Worm (Caenorhabditis elegans) whole organism, L4 larva: ENCODE measurements around the gene pars-1.
A peak's percentile ranks its signal among the peaks of the same experiment; 100 is the strongest.

Experiments
- D1046.2 ChIP-seq: fragments of 200-800 bp; sonication (Bioruptor generic); IDR thresholded peaks from 2 replicates; pipeline ENCODE4 v1.3.6; 2022; ENCODE audit warnings: missing genetic modification characterization, missing compliant biosample characterization
- F10B5.3 ChIP-seq: sonication (generic microtip); optimal IDR thresholded peaks from 2 replicates; lab custom pipeline; 2016; ENCODE audit warnings: mild to moderate bottlenecking, missing genetic modification characterization, missing compliant biosample characterization
- R02D3.7 ChIP-seq: fragments of 150-350 bp; sonication (generic microtip); optimal IDR thresholded peaks from 3 replicates; lab custom pipeline; 2014; ENCODE audit warnings: missing biosample characterization, missing genetic modification characterization
- T20F7.1 ChIP-seq: fragments of 200-800 bp; sonication (Bioruptor generic); optimal IDR thresholded peaks from 2 replicates; lab custom pipeline; 2018; ENCODE audit warnings: mild to moderate bottlenecking, missing genetic modification characterization, missing compliant biosample characterization
- T26A8.4 ChIP-seq: fragments of 200-800 bp; sonication (Bioruptor generic); IDR thresholded peaks from 2 replicates; pipeline ENCODE4 v1.3.6; 2022; ENCODE audit warnings: missing genetic modification characterization, missing compliant biosample characterization
- Y105C5A.15 ChIP-seq: fragments of 200-800 bp; sonication (Bioruptor generic); IDR thresholded peaks from 2 replicates; pipeline ENCODE4 v1.3.6; 2022; ENCODE audit warnings: missing genetic modification characterization, missing compliant biosample characterization
- Y48G9A.11 ChIP-seq: fragments of 200-800 bp; sonication (Bioruptor generic); IDR thresholded peaks from 2 replicates; pipeline ENCODE4 v1.3.6; 2022; ENCODE audit warnings: missing genetic modification reagents, missing genetic modification characterization, missing compliant biosample characterization
- ZK546.5 ChIP-seq, 2 experiments: sonication (generic microtip); optimal IDR thresholded peaks; 2 replicates each; lab custom pipeline; 2017; ENCODE audit warnings: missing biosample characterization in 2 of 2, missing genetic modification characterization in 2 of 2
- aha-1 ChIP-seq: fragments of 150-350 bp; peaks from one replicate; lab custom pipeline; 2014; ENCODE audit warnings: missing biosample characterization, missing genetic modification characterization
- ceh-20 ChIP-seq: fragments of 200-800 bp; sonication (Bioruptor generic); IDR thresholded peaks from 2 replicates; pipeline ENCODE4 v1.3.6; 2022; ENCODE audit warnings: missing genetic modification reagents, missing genetic modification characterization, missing compliant biosample characterization
- ceh-28 ChIP-seq: fragments of 150-350 bp; optimal IDR thresholded peaks from 2 replicates; lab custom pipeline; 2014; ENCODE audit warnings: missing biosample characterization, missing genetic modification reagents, missing genetic modification characterization
- ces-1 ChIP-seq: fragments of 150-350 bp; sonication (generic microtip); optimal IDR thresholded peaks from 4 replicates; lab custom pipeline; 2014; ENCODE audit warnings: missing biosample characterization, missing genetic modification reagents, missing genetic modification characterization
- daf-12 ChIP-seq: fragments of 150-350 bp; optimal IDR thresholded peaks from 2 replicates; lab custom pipeline; 2014; ENCODE audit warnings: missing biosample characterization, missing genetic modification reagents, missing genetic modification characterization
- daf-16 ChIP-seq, 3 experiments: sonication (generic microtip); optimal IDR thresholded peaks; 2 replicates each; lab custom pipeline; 2016 to 2017; ENCODE audit warnings: missing genetic modification characterization in 3 of 3, missing genetic modification reagents in 3 of 3, mild to moderate bottlenecking in 2 of 3, missing compliant biosample characterization in 2 of 3, missing biosample characterization in 1 of 3, moderate library complexity in 1 of 3
- dmd-6 ChIP-seq: fragments of 200-800 bp; sonication (Bioruptor generic); IDR thresholded peaks from 2 replicates; pipeline ENCODE4 v1.3.6; 2022; ENCODE audit warnings: missing genetic modification reagents, missing genetic modification characterization, missing compliant biosample characterization
- dmd-8 ChIP-seq: fragments of 200-800 bp; sonication (Bioruptor generic); IDR thresholded peaks from 2 replicates; pipeline ENCODE4 v1.3.6; 2022; ENCODE audit warnings: missing genetic modification characterization, missing compliant biosample characterization
- dmd-9 ChIP-seq: fragments of 200-800 bp; sonication (Bioruptor generic); IDR thresholded peaks from 2 replicates; pipeline ENCODE4 v1.3.6; 2022; ENCODE audit warnings: missing genetic modification reagents, missing genetic modification characterization, missing compliant biosample characterization
- duxl-1 ChIP-seq: sonication (generic microtip); optimal IDR thresholded peaks from 2 replicates; lab custom pipeline; 2016; ENCODE audit warnings: mild to moderate bottlenecking, missing genetic modification characterization, moderate library complexity, missing compliant biosample characterization; ENCODE audit not compliant: poor library complexity
- egl-43 ChIP-seq: fragments of 200-800 bp; sonication (Bioruptor generic); IDR thresholded peaks from 2 replicates; pipeline ENCODE4 v1.3.6; 2022; ENCODE audit warnings: missing genetic modification reagents, missing genetic modification characterization, missing compliant biosample characterization
- fkh-10 ChIP-seq: fragments of 150-350 bp; optimal IDR thresholded peaks from 2 replicates; lab custom pipeline; 2014; ENCODE audit warnings: missing biosample characterization, missing genetic modification reagents, missing genetic modification characterization
- fos-1 ChIP-seq: fragments of 150-350 bp; optimal IDR thresholded peaks from 2 replicates; lab custom pipeline; 2014; ENCODE audit warnings: missing biosample characterization, missing genetic modification characterization
- hlh-11 ChIP-seq: fragments of 200-800 bp; sonication (Bioruptor generic); optimal IDR thresholded peaks from 2 replicates; lab custom pipeline; 2018; ENCODE audit warnings: mild to moderate bottlenecking, missing genetic modification characterization, missing compliant biosample characterization
- hlh-30 ChIP-seq: sonication (generic microtip); optimal IDR thresholded peaks from 2 replicates; lab custom pipeline; 2017; ENCODE audit warnings: antibody characterized with exemption, mild to moderate bottlenecking, missing genetic modification characterization, missing compliant biosample characterization; ENCODE audit not compliant: insufficient read depth
- jun-1 ChIP-seq: fragments of 150-350 bp; optimal IDR thresholded peaks from 2 replicates; lab custom pipeline; 2014; ENCODE audit warnings: missing biosample characterization, missing genetic modification reagents, missing genetic modification characterization
- lin-1 ChIP-seq: fragments of 200-800 bp; sonication (Bioruptor generic); IDR thresholded peaks from 2 replicates; pipeline ENCODE4 v1.3.6; 2022; ENCODE audit warnings: missing genetic modification reagents, missing genetic modification characterization, missing compliant biosample characterization
- lin-15B ChIP-seq: fragments of 150-350 bp; sonication (generic microtip); optimal IDR thresholded peaks from 3 replicates; lab custom pipeline; 2014; ENCODE audit warnings: missing biosample characterization, missing genetic modification characterization
- lir-3 ChIP-seq: sonication (generic microtip); optimal IDR thresholded peaks from 2 replicates; lab custom pipeline; 2016; ENCODE audit warnings: mild to moderate bottlenecking, missing genetic modification characterization, missing compliant biosample characterization
- lsy-2 ChIP-seq, 2 experiments: fragments of 150-350 bp in 1 of 2; sonication (generic microtip) in 1 of 2; optimal IDR thresholded peaks; 2 replicates each; lab custom pipeline; 2014 to 2017; ENCODE audit warnings: missing biosample characterization in 2 of 2, missing genetic modification characterization in 2 of 2
- madf-5 ChIP-seq, 2 experiments: fragments of 200-800 bp; sonication (Bioruptor generic); IDR thresholded peaks; 2 replicates each; pipeline ENCODE4 v1.3.6; 2022; ENCODE audit warnings: missing compliant biosample characterization in 2 of 2, missing genetic modification characterization in 2 of 2
- madf-9 ChIP-seq: fragments of 200-800 bp; sonication (Bioruptor generic); conservative IDR thresholded peaks from 2 replicates; pipeline ENCODE4 v1.3.6; 2022; ENCODE audit warnings: missing genetic modification reagents, missing genetic modification characterization, missing compliant biosample characterization
- mdt-29 ChIP-seq: fragments of 200-800 bp; sonication (Bioruptor generic); IDR thresholded peaks from 2 replicates; pipeline ENCODE4 v1.3.6; 2022; ENCODE audit warnings: missing genetic modification reagents, missing genetic modification characterization, missing compliant biosample characterization
- mes-2 ChIP-seq: sonication (generic microtip); optimal IDR thresholded peaks from 2 replicates; lab custom pipeline; 2016; ENCODE audit warnings: missing genotype, mild to moderate bottlenecking, missing genetic modification characterization, missing compliant biosample characterization; ENCODE audit not compliant: poor library complexity, severe bottlenecking
- mxl-3 ChIP-seq: fragments of 200-800 bp; sonication (Bioruptor generic); optimal IDR thresholded peaks from 2 replicates; lab custom pipeline; 2018; ENCODE audit warnings: mild to moderate bottlenecking, missing genetic modification characterization, missing compliant biosample characterization
- nhr-102 ChIP-seq: sonication (generic microtip); optimal IDR thresholded peaks from 2 replicates; lab custom pipeline; 2016; ENCODE audit warnings: mild to moderate bottlenecking, missing genetic modification characterization, moderate library complexity, missing compliant biosample characterization
- nhr-11 ChIP-seq: fragments of 150-350 bp; optimal IDR thresholded peaks from 2 replicates; lab custom pipeline; 2014; ENCODE audit warnings: missing biosample characterization, missing genetic modification characterization
- nhr-25 ChIP-seq: sonication (generic microtip); optimal IDR thresholded peaks from 2 replicates; lab custom pipeline; 2017; ENCODE audit warnings: missing genetic modification characterization, mild to moderate bottlenecking, missing compliant biosample characterization, antibody characterized with exemption, moderate library complexity, borderline replicate concordance; ENCODE audit not compliant: insufficient read depth
- rbr-2 ChIP-seq: sonication (generic microtip); optimal IDR thresholded peaks from 2 replicates; lab custom pipeline; 2016; ENCODE audit warnings: missing genotype, missing genetic modification characterization, missing compliant biosample characterization
- saeg-2 ChIP-seq: fragments of 200-800 bp; sonication (Bioruptor generic); IDR thresholded peaks from 2 replicates; pipeline ENCODE4 v1.3.6; 2022; ENCODE audit warnings: missing genetic modification reagents, missing genetic modification characterization, missing compliant biosample characterization
- snpc-1.2 ChIP-seq: fragments of 200-800 bp; sonication (Bioruptor generic); IDR thresholded peaks from 2 replicates; pipeline ENCODE4 v1.3.6; 2022; ENCODE audit warnings: missing genetic modification reagents, missing genetic modification characterization, missing compliant biosample characterization
- snpc-4 ChIP-seq: fragments of 150-350 bp; optimal IDR thresholded peaks from 2 replicates; lab custom pipeline; 2014; ENCODE audit warnings: missing biosample characterization, missing genetic modification characterization
- spr-1 ChIP-seq: sonication (generic microtip); optimal IDR thresholded peaks from 2 replicates; lab custom pipeline; 2016; ENCODE audit warnings: mild to moderate bottlenecking, missing genetic modification characterization, missing compliant biosample characterization
- spr-3 ChIP-seq: fragments of 200-800 bp; sonication (Bioruptor generic); optimal IDR thresholded peaks from 2 replicates; lab custom pipeline; 2018; ENCODE audit warnings: mild to moderate bottlenecking, missing genetic modification characterization, missing compliant biosample characterization
- tag-97 ChIP-seq: fragments of 200-800 bp; sonication (Bioruptor generic); IDR thresholded peaks from 2 replicates; pipeline ENCODE4 v1.3.6; 2022; ENCODE audit warnings: missing genetic modification characterization, missing compliant biosample characterization
- tra-1 ChIP-seq: fragments of 200-800 bp; sonication (Bioruptor generic); IDR thresholded peaks from 2 replicates; pipeline ENCODE4 v1.3.6; 2022; ENCODE audit warnings: missing genetic modification reagents, missing genetic modification characterization, missing compliant biosample characterization
- unc-130 ChIP-seq: sonication (generic microtip); optimal IDR thresholded peaks from 2 replicates; lab custom pipeline; 2016; ENCODE audit warnings: missing genetic modification reagents, missing genetic modification characterization, missing compliant biosample characterization
- zip-11 ChIP-seq: fragments of 200-800 bp; sonication (Bioruptor generic); IDR thresholded peaks from 2 replicates; pipeline ENCODE4 v1.3.6; 2022; ENCODE audit warnings: missing genetic modification characterization, missing compliant biosample characterization
- zip-2 ChIP-seq: fragments of 150-350 bp; optimal IDR thresholded peaks from 2 replicates; lab custom pipeline; 2014; ENCODE audit warnings: missing biosample characterization, missing genetic modification characterization

Gene pars-1

DNA sequence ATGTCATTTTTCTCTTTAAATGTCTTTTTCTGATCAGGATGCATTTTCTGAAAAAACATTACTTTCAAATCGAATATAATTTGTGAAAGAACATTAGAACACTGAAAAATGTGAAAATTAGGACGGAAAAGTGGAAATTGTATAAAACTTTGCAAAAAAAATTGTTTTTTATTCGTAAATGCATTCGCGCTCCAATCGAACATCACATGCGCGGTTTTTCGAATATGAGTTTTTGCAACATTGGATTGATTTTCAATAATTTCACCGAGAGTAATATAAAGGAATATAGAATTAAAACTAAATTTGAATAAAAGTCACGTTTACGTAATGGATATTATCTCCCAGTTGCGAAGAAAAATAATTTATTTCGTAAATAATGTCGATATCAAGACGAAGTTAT lies 38.4 kb downstream of the pars-1 start, which contains the start of the genes spot-1 and B0361.11 (continued):
- TF ChIP-seq daf-16 (GFP tag; optimal IDR thresholded peaks at IDR 0.05; lab: Kevin White, UChicago), result no peak
- peak; percentile 28 for TF ChIP-seq daf-16 (tag; optimal IDR thresholded peaks at IDR 0.05; lab: Kevin White, UChicago)
- peak; percentile 78 for TF ChIP-seq hlh-30 (tag; lab: Kevin White, UChicago)

ce11 chrIII:7278491-7278890 lies 39.7 kb downstream of the pars-1 start:
- TF ChIP-seq saeg-2 (GFP tag; lab: Robert Waterston, UW) (no peak), spr-1 (tag; lab: Kevin White, UChicago) (peak; percentile 20), unc-130 (no peak), nhr-102 (peak; percentile 83), lir-3 (tag; lab: Kevin White, UChicago) (peak; percentile 4), daf-16 (GFP tag; optimal IDR thresholded peaks at IDR 0.05; lab: Kevin White, UChicago) (peak; percentile 1 to 86), daf-16 (tag; optimal IDR thresholded peaks at IDR 0.05; lab: Kevin White, UChicago) (peak; percentile 85), nhr-11 (tag; lab: Kevin White, UChicago) (peak; percentile 72), nhr-25 (tag; lab: Kevin White, UChicago) (no peak), R02D3.7 (tag; lab: Kevin White, UChicago) (no peak), madf-5 (GFP tag; IDR thresholded peaks at IDR 0.05; lab: Robert Waterston, UW) (no peak), dmd-9 (GFP tag; lab: Robert Waterston, UW) (peak; percentile 67; the same call in 1 of the 2 replicates), Y105C5A.15 (GFP tag; lab: Robert Waterston, UW) (no peak), hlh-11 (tag; lab: Kevin White, UChicago) (peak; percentile 61), D1046.2 (GFP tag; lab: Robert Waterston, UW) (peak; percentile 45; the same call in 1 of the 2 replicates), duxl-1 (peak; percentile 72), mxl-3 (peak; percentile 16), dmd-8 (no peak), lin-15B (tag; lab: Kevin White, UChicago) (no peak), spr-3 (GFP tag; lab: Kevin White, UChicago) (peak; percentile 28), daf-12 (tag; lab: Kevin White, UChicago) (no peak), zip-11 (no peak), Y48G9A.11 (GFP tag; lab: Robert Waterston, UW) (no peak), hlh-30 (tag; lab: Kevin White, UChicago) (peak; percentile 60), fos-1 (tag; lab: Kevin White, UChicago) (no peak), aha-1 (tag; lab: Kevin White, UChicago) (peak; percentile 52), snpc-1.2 (GFP tag; lab: Robert Waterston, UW) (0 out of 2 replicates have a peak, but pooled peaks have one; percentile 30), tra-1 (GFP tag; lab: Robert Waterston, UW) (peak; percentile 79; the same call in 1 of the 2 replicates), egl-43 (no peak; the same call in 1 of the 2 replicates), F10B5.3 (tag; lab: Kevin White, UChicago) (no peak), ces-1 (GFP tag; lab: Kevin White, UChicago) (no peak), lin-1 (GFP tag; lab: Robert Waterston, UW) (peak; percentile 84), T20F7.1 (peak; percentile 87), jun-1 (peak; percentile 60), ZK546.5 (tag; optimal IDR thresholded peaks at IDR 0.05; lab: Kevin White, UChicago) (no peak), mes-2 (tag; lab: Kevin White, UChicago) (peak; percentile 59), T26A8.4 (GFP tag; lab: Robert Waterston, UW) (peak; percentile 87), fkh-10 (GFP tag; lab: Kevin White, UChicago) (peak; percentile 6), lsy-2 (tag; optimal IDR thresholded peaks at IDR 0.05; lab: Kevin White, UChicago) (peak in 1 of 2 experiments; percentile 89), mdt-29 (GFP tag; lab: Robert Waterston, UW) (no peak), ceh-28 (no peak), madf-9 (GFP tag; lab: Robert Waterston, UW) (peak; percentile 73), tag-97 (no peak), zip-2 (tag; lab: Kevin White, UChicago) (peak; percentile 89), rbr-2 (tag; lab: Kevin White, UChicago) (peak; percentile 66), snpc-4 (tag; lab: Kevin White, UChicago) (peak; percentile 96), dmd-6 (GFP tag; lab: Robert Waterston, UW) (peak; percentile 80), ceh-20 (GFP tag; lab: Robert Waterston, UW) (0 out of 2 replicates have a peak, but pooled peaks have one; percentile 31)
